Worm (Caenorhabditis elegans) whole organism, young adult: ENCODE measurements around the gene C34E11.4.

Experiments used
- B0019.2 ChIP-seq: fragments of 200-800 bp; sonication (Bioruptor generic); conservative IDR thresholded peaks from 2 replicates; pipeline ENCODE4 v1.3.6; 2022; ENCODE audit warnings: missing genetic modification reagents, missing genetic modification characterization, missing compliant biosample characterization
- B0261.1 ChIP-seq: sonication (generic microtip); optimal IDR thresholded peaks from 2 replicates; lab custom pipeline; 2016; ENCODE audit warnings: mild to moderate bottlenecking, missing genetic modification characterization, moderate library complexity, missing compliant biosample characterization
- F10E7.11 ChIP-seq: sonication (generic microtip); optimal IDR thresholded peaks from 2 replicates; lab custom pipeline; 2017; ENCODE audit warnings: mild to moderate bottlenecking, missing genetic modification characterization, moderate library complexity, missing compliant biosample characterization
- F23B12.7 ChIP-seq: sonication (generic microtip); optimal IDR thresholded peaks from 2 replicates; lab custom pipeline; 2017; ENCODE audit warnings: missing genetic modification characterization, mild to moderate bottlenecking, missing compliant biosample characterization, antibody characterized with exemption, moderate library complexity; ENCODE audit not compliant: insufficient read depth
- F33H1.4 ChIP-seq: fragments of 200-800 bp; sonication (Bioruptor generic); IDR thresholded peaks from 2 replicates; pipeline ENCODE4 v1.3.6; 2022; ENCODE audit warnings: missing genetic modification reagents, missing genetic modification characterization, missing compliant biosample characterization
- F39B2.1 ChIP-seq: fragments of 200-800 bp; sonication (Bioruptor generic); IDR thresholded peaks from 2 replicates; pipeline ENCODE4 v1.3.6; 2022; ENCODE audit warnings: missing genetic modification reagents, missing genetic modification characterization, missing compliant biosample characterization
- T07F8.4 ChIP-seq: sonication (generic microtip); optimal IDR thresholded peaks from 2 replicates; lab custom pipeline; 2016; ENCODE audit warnings: mild to moderate bottlenecking, missing genetic modification characterization, moderate library complexity, missing compliant biosample characterization
- Y53G8AR.9 ChIP-seq: fragments of 200-800 bp; sonication (Bioruptor generic); conservative IDR thresholded peaks from 2 replicates; pipeline ENCODE4 v1.3.6; 2022; ENCODE audit warnings: missing genetic modification reagents, missing genetic modification characterization, missing compliant biosample characterization
- Y67H2A.10 ChIP-seq: fragments of 200-800 bp; sonication (Bioruptor generic); conservative IDR thresholded peaks from 2 replicates; pipeline ENCODE4 v1.3.6; 2022; ENCODE audit warnings: missing genetic modification reagents, missing genetic modification characterization, missing compliant biosample characterization
- aptf-3 ChIP-seq: fragments of 200-800 bp; sonication (Bioruptor generic); IDR thresholded peaks from 2 replicates; pipeline ENCODE4 v1.3.6; 2022; ENCODE audit warnings: missing genetic modification characterization, missing compliant biosample characterization
- attf-3 ChIP-seq: fragments of 200-800 bp; sonication (Bioruptor generic); conservative IDR thresholded peaks from 2 replicates; pipeline ENCODE4 v1.3.6; 2022; ENCODE audit warnings: missing genetic modification reagents, missing genetic modification characterization, missing compliant biosample characterization
- attf-6 ChIP-seq: fragments of 200-800 bp; sonication (Bioruptor generic); IDR thresholded peaks from 2 replicates; pipeline ENCODE4 v1.3.6; 2022; ENCODE audit warnings: missing genetic modification reagents, missing genetic modification characterization, missing compliant biosample characterization
- cebp-2 ChIP-seq: fragments of 200-800 bp; sonication (Bioruptor generic); IDR thresholded peaks from 2 replicates; pipeline ENCODE4 v1.3.6; 2022; ENCODE audit warnings: missing genetic modification characterization, missing compliant biosample characterization
- ceh-40 ChIP-seq: fragments of 200-800 bp; sonication (Bioruptor generic); IDR thresholded peaks from 2 replicates; pipeline ENCODE4 v1.3.6; 2022; ENCODE audit warnings: missing genetic modification characterization, missing compliant biosample characterization
- ceh-91 ChIP-seq: fragments of 200-800 bp; sonication (Bioruptor generic); IDR thresholded peaks from 2 replicates; pipeline ENCODE4 v1.3.6; 2022; ENCODE audit warnings: missing genetic modification reagents, missing genetic modification characterization, missing compliant biosample characterization
- die-1 ChIP-seq: sonication (generic microtip); optimal IDR thresholded peaks from 2 replicates; lab custom pipeline; 2016; ENCODE audit warnings: missing genotype, mild to moderate bottlenecking, missing genetic modification characterization, missing compliant biosample characterization
- egl-18 ChIP-seq: fragments of 200-800 bp; sonication (Bioruptor generic); IDR thresholded peaks from 2 replicates; pipeline ENCODE4 v1.3.6; 2022; ENCODE audit warnings: missing genetic modification reagents, missing genetic modification characterization, missing compliant biosample characterization
- egl-44 ChIP-seq: fragments of 200-800 bp; sonication (Bioruptor generic); IDR thresholded peaks from 2 replicates; pipeline ENCODE4 v1.3.6; 2022; ENCODE audit warnings: missing genetic modification reagents, missing genetic modification characterization, missing compliant biosample characterization
- egrh-3 ChIP-seq: fragments of 200-800 bp; sonication (Bioruptor generic); IDR thresholded peaks from 2 replicates; pipeline ENCODE4 v1.3.6; 2022; ENCODE audit warnings: missing genetic modification reagents, missing genetic modification characterization, missing compliant biosample characterization
- lag-1 ChIP-seq: fragments of 200-800 bp; sonication (Bioruptor generic); IDR thresholded peaks from 2 replicates; pipeline ENCODE4 v1.3.6; 2022; ENCODE audit warnings: missing genetic modification reagents, missing genetic modification characterization, missing compliant biosample characterization
- lin-26 ChIP-seq: fragments of 200-800 bp; sonication (Bioruptor generic); IDR thresholded peaks from 2 replicates; pipeline ENCODE4 v1.3.6; 2022; ENCODE audit warnings: missing genetic modification reagents, missing genetic modification characterization, missing compliant biosample characterization
- lin-35 ChIP-seq, 3 experiments: fragments of 150-350 bp in 2 of 3; sonication (generic microtip) in 1 of 3; optimal IDR thresholded peaks; 2 replicates each; lab custom pipeline; 2014 to 2018; ENCODE audit warnings: missing biosample characterization in 3 of 3, missing genetic modification characterization in 3 of 3, missing genetic modification reagents in 3 of 3
- madf-8 ChIP-seq: fragments of 200-800 bp; sonication (Bioruptor generic); conservative IDR thresholded peaks from 2 replicates; pipeline ENCODE4 v1.3.6; 2022; ENCODE audit warnings: missing genetic modification reagents, missing genetic modification characterization, missing compliant biosample characterization
- mcd-1 ChIP-seq: fragments of 200-800 bp; sonication (Bioruptor generic); IDR thresholded peaks from 2 replicates; pipeline ENCODE4 v1.3.6; 2022; ENCODE audit warnings: missing genetic modification reagents, missing genetic modification characterization, missing compliant biosample characterization
- mxl-1 ChIP-seq: sonication (generic microtip); optimal IDR thresholded peaks from 2 replicates; lab custom pipeline; 2016; ENCODE audit warnings: missing genetic modification characterization, missing compliant biosample characterization
- nhr-80 ChIP-seq: sonication (generic microtip); optimal IDR thresholded peaks from 2 replicates; lab custom pipeline; 2016; ENCODE audit warnings: missing genetic modification characterization, missing compliant biosample characterization
- nhr-90 ChIP-seq: sonication (generic microtip); optimal IDR thresholded peaks from 2 replicates; lab custom pipeline; 2016; ENCODE audit warnings: missing genotype, mild to moderate bottlenecking, missing genetic modification characterization, missing compliant biosample characterization
- rcor-1 ChIP-seq: fragments of 200-800 bp; sonication (Bioruptor generic); IDR thresholded peaks from 2 replicates; pipeline ENCODE4 v1.3.6; 2022; ENCODE audit warnings: missing genetic modification reagents, missing genetic modification characterization, missing compliant biosample characterization
- rpc-1 ChIP-seq, 2 experiments: fragments of 150-350 bp in 1 of 2; sonication (generic microtip) in 1 of 2; optimal IDR thresholded peaks; 2 replicates each; lab custom pipeline; 2014 to 2018; ENCODE audit warnings: missing biosample characterization in 1 of 2, missing genetic modification characterization in 1 of 2, missing genetic modification reagents in 1 of 2, missing genotype in 1 of 2
- snpc-3.4 ChIP-seq: sonication (generic microtip); optimal IDR thresholded peaks from 2 replicates; lab custom pipeline; 2017; ENCODE audit warnings: missing genetic modification characterization, mild to moderate bottlenecking, missing compliant biosample characterization, antibody characterized with exemption, moderate library complexity, missing genotype, missing genetic modification reagents
- snpc-4 ChIP-seq, 5 experiments: fragments of 150-350 bp in 1 of 5; sonication (generic microtip) in 4 of 5; optimal IDR thresholded peaks; 2 replicates each; lab custom pipeline; 2014 to 2018; ENCODE audit warnings: missing genetic modification characterization in 5 of 5, missing biosample characterization in 3 of 5, antibody characterized with exemption in 2 of 5, mild to moderate bottlenecking in 2 of 5, missing compliant biosample characterization in 2 of 5, missing genotype in 2 of 5, moderate library complexity in 2 of 5, missing genetic modification reagents in 1 of 5
- tbp1 ChIP-seq: fragments of 200-800 bp; sonication (Bioruptor generic); optimal IDR thresholded peaks from 2 replicates; lab custom pipeline; 2018; ENCODE audit warnings: mild to moderate bottlenecking, missing genetic modification characterization, missing compliant biosample characterization
- tbx-9 ChIP-seq: sonication (generic microtip); optimal IDR thresholded peaks from 2 replicates; lab custom pipeline; 2016; ENCODE audit warnings: borderline replicate concordance, missing genetic modification characterization, inconsistent platforms, missing compliant biosample characterization
- zfh-2 ChIP-seq: fragments of 200-800 bp; sonication (Bioruptor generic); conservative IDR thresholded peaks from 2 replicates; pipeline ENCODE4 v1.3.6; 2022; ENCODE audit warnings: missing genetic modification reagents, missing genetic modification characterization, missing compliant biosample characterization
- ztf-28 ChIP-seq: fragments of 200-800 bp; sonication (Bioruptor generic); IDR thresholded peaks from 2 replicates; pipeline ENCODE4 v1.3.6; 2022; ENCODE audit warnings: missing genetic modification reagents, missing genetic modification characterization, missing compliant biosample characterization
- ztf-3 ChIP-seq: fragments of 200-800 bp; sonication (Bioruptor generic); optimal IDR thresholded peaks from 2 replicates; lab custom pipeline; 2018; ENCODE audit warnings: mild to moderate bottlenecking, missing genetic modification characterization, missing compliant biosample characterization

C34E11.4 gene

DNA sequence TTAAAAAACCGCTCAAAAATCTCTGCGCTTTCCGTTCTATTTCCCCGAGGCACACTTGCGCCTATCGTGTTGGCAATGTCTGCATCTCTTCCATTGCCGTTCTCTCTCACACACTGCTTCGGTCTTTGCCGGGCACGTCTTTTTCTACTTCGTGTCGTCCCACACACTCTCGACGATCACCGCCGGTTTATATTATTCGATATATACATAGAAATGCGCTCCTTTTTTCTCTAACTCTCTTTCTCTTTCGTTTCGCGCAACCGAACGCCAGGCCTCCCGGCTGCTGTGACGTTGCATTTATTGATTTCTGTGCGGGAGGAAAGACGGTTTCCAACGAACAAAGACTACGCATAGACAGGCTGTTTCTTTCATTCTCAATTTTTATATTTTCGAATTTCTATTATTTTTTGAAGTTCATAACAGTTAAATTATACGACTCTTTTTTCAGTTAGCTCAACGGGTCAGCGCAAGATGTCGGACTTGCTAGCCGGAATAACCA lies 5.9 kb upstream of the C34E11.4 start, which contains the start of gene rsd-3 (continued):
- TF ChIP-seq Y53G8AR.9 (GFP tag; lab: Robert Waterston, UW) (no peak), ceh-91 (GFP tag; lab: Robert Waterston, UW) (no peak), lag-1 (GFP tag; lab: Robert Waterston, UW) (no peak)

- TF ChIP-seq B0261.1: peak; percentile 45
- TF ChIP-seq tbp1: peak; percentile 80
- TF ChIP-seq F39B2.1 (GFP tag; lab: Robert Waterston, UW): no peak
- no peak for TF ChIP-seq B0019.2 (GFP tag; lab: Robert Waterston, UW)
- TF ChIP-seq rpc-1 (optimal IDR thresholded peaks at IDR 0.05; lab: Kevin White, UChicago): peak; percentile 39
- peak; percentile 72 for TF ChIP-seq rpc-1 (tag; optimal IDR thresholded peaks at IDR 0.05; lab: Kevin White, UChicago)
- TF ChIP-seq zfh-2 (GFP tag; lab: Robert Waterston, UW): peak; percentile 71
Measured at ce11 chrX:11806175-11806853, 2.3 kb downstream of the C34E11.4 start.

DNA sequence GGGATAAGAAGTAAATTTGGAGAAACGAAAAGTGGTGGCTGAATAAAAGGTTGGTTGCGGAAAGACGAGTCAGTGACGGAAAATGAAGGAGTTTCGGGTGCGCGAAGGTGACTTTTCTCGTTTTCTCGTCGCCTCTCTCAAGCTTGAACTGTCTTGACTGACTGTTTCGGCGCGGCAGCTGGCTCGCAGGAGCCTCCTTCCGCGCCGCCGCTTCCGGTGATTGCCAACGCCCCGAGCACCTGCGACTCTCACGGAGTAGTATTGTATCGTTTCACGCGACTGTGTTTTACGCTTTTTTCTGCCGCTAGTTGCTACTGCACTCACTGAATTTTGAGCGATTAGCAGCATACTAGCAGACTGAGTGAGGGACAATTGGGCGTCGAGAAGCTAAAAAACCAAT lies 10.7 kb downstream of the C34E11.4 start, which contains the start of gene C34E11.2:
Gene C34E11.2 (minus strand): TSS at position 84 of the 400 bp plus-strand sequence.
- no peak for TF ChIP-seq attf-3 (GFP tag; lab: Robert Waterston, UW)
- peak; percentile 88 for TF ChIP-seq zfh-2 (GFP tag; lab: Robert Waterston, UW)
- TF ChIP-seq ztf-3 (GFP tag; lab: Kevin White, UChicago): no peak
- TF ChIP-seq egrh-3: peak; percentile 59; the same call in 1 of the 2 replicates

ce11 chrX:11816825-11817224 lies 12.8 kb downstream of the C34E11.4 start:
- TF ChIP-seq egl-44 (GFP tag; lab: Robert Waterston, UW): no peak

DNA sequence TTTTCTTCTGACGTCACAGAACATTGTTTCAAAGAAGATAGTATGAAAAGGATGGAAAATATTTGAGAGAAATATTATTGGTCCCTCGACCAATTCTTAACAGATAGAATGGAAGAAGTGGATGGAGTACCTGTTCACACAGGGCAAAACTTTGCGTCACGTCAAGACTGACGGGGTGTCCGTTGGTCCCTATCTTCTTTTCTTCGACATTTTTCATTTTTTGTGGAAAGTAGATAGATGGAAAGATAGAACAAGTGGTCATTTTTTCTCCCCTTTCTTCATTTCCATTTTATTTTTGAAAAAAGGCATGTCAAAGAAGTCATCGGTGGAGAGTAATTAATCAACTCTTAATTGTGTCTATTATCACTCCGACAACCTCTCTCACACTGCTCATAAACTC lies 14.7 kb downstream of the C34E11.4 start:
- TF ChIP-seq ceh-91 (GFP tag; lab: Robert Waterston, UW) (no peak), nhr-80 (tag; lab: Kevin White, UChicago) (no peak), egrh-3 (no peak), F33H1.4 (GFP tag; lab: Robert Waterston, UW) (no peak), attf-3 (GFP tag; lab: Robert Waterston, UW) (no peak), ztf-28 (GFP tag; lab: Robert Waterston, UW) (no peak), tbp1 (no peak), egl-18 (GFP tag; lab: Robert Waterston, UW) (no peak), cebp-2 (GFP tag; lab: Robert Waterston, UW) (no peak), ceh-40 (no peak), B0019.2 (GFP tag; lab: Robert Waterston, UW) (no peak), mxl-1 (tag; lab: Kevin White, UChicago) (no peak), snpc-3.4 (tag; lab: Kevin White, UChicago) (no peak), F10E7.11 (tag; lab: Kevin White, UChicago) (no peak), die-1 (tag; lab: Kevin White, UChicago) (no peak), snpc-4 (GFP tag; optimal IDR thresholded peaks at IDR 0.05; lab: Kevin White, UChicago) (no peak), snpc-4 (tag; optimal IDR thresholded peaks at IDR 0.05; lab: Kevin White, UChicago) (no peak), aptf-3 (GFP tag; lab: Robert Waterston, UW) (no peak)

DNA sequence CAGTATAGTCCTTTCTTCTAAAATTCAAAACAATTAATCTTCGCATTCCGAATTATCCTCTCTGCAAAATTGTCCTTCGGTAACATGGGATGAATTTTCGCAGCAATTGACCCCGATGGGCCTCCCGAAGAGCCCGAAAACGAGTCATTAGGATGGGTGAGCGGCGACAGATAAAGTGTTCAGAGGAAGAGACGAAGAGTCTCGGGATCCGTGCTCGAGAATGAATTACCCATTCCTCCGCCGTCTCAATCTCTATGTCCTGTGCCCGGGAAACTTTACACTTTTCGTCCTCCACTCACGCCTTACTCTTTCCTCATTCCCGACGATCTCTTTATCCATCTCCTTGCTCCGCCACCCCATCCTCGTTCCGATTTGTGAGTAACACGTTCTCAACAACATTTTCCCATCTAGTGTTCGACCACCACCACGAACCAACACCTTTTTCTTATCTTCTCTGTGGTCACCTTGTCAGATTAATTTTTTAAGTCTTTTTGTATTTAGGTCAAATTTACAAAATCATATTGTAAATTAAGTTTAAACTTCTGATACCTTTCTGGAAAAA lies 17.2 kb downstream of the C34E11.4 start:
- no peak for TF ChIP-seq T07F8.4 (tag; lab: Kevin White, UChicago)
- no peak; the same call in 1 of the 2 replicates for TF ChIP-seq zfh-2 (GFP tag; lab: Robert Waterston, UW)
- no peak for TF ChIP-seq tbx-9 (tag; lab: Kevin White, UChicago)
- no peak for TF ChIP-seq nhr-90 (tag; lab: Kevin White, UChicago)
- no peak for TF ChIP-seq rcor-1 (GFP tag; lab: Robert Waterston, UW)
- no peak for TF ChIP-seq attf-6
- no peak for TF ChIP-seq lin-26 (GFP tag; lab: Robert Waterston, UW)
- no peak for TF ChIP-seq lin-35 (GFP tag; optimal IDR thresholded peaks at IDR 0.05; lab: Kevin White, UChicago)
- TF ChIP-seq madf-8 (GFP tag; lab: Robert Waterston, UW): no peak
- TF ChIP-seq Y67H2A.10: no peak
- TF ChIP-seq snpc-4 (GFP tag; optimal IDR thresholded peaks at IDR 0.05; lab: Kevin White, UChicago): no peak
- no peak for TF ChIP-seq snpc-4 (tag; optimal IDR thresholded peaks at IDR 0.05; lab: Kevin White, UChicago)
- TF ChIP-seq F23B12.7 (tag; lab: Kevin White, UChicago): no peak
- no peak for TF ChIP-seq mcd-1 (GFP tag; lab: Robert Waterston, UW)
